Worm (Caenorhabditis elegans): ENCODE measurements around the gene leo-1.

DNA sequence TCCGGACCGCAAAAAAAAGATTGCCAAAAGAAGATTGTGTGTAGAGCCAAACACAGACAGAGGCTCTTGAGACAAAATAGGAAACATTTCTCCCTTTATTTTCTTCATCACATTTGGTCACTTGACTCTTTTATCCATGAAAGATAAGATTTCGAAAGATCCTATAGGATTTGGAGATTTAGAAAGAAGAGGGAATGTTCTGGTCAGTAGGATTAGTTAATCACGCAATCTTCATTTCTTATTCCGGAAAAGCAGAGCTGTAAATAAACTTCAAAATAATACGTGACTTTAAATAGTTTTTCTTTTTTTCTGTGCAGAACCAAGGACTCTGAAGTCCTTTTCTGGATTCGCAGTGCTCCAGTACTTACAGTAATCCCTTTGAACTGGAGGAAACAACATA is 18.1 kb upstream of the leo-1 start:
- no peak for TF ChIP-seq egl-44 (GFP tag; IDR thresholded peaks at IDR 0.05)
- TF ChIP-seq ama-1 (optimal IDR thresholded peaks at IDR 0.05), result no peak
- no peak for TF ChIP-seq ama-1 (GFP tag; optimal IDR thresholded peaks at IDR 0.05)
- TF ChIP-seq pha-4 (tag; optimal IDR thresholded peaks at IDR 0.05), result no peak
- TF ChIP-seq mcd-1 (GFP tag; IDR thresholded peaks at IDR 0.05), result no peak
- TF ChIP-seq ceh-58 (GFP tag; IDR thresholded peaks at IDR 0.05), result no peak
- no peak for TF ChIP-seq F39B2.1 (GFP tag; IDR thresholded peaks at IDR 0.05)
- TF ChIP-seq B0261.1 (tag; optimal IDR thresholded peaks at IDR 0.05), result no peak
- no peak for TF ChIP-seq ztf-28 (GFP tag; IDR thresholded peaks at IDR 0.05)
- no peak for TF ChIP-seq ztf-22 (GFP tag; optimal IDR thresholded peaks at IDR 0.05)
- no peak for TF ChIP-seq athp-1 (tag; optimal IDR thresholded peaks at IDR 0.05)
- TF ChIP-seq ZK185.1 (tag; optimal IDR thresholded peaks at IDR 0.05; ENCODE audit: poor library complexity, severe bottlenecking), result no peak
- TF ChIP-seq lin-26 (GFP tag; IDR thresholded peaks at IDR 0.05), result no peak

Data from whole organism, young adult.